Worm (Caenorhabditis elegans): Measurements from ENCODE around the gene faah-4.

ce11 chrIII:11853533-11853932 is 56.1 kb downstream of the faah-4 start:
- TF ChIP-seq Y53F4B.3 (GFP tag; IDR thresholded peaks at IDR 0.05) = no peak
- no peak for TF ChIP-seq nfya-1 (tag; optimal IDR thresholded peaks at IDR 0.05; ENCODE audit: borderline replicate concordance, insufficient read depth)
- TF ChIP-seq mel-28 (tag; optimal IDR thresholded peaks at IDR 0.05; ENCODE audit: borderline replicate concordance) = no peak
- no peak for TF ChIP-seq F10E7.11 (tag; optimal IDR thresholded peaks at IDR 0.05)
- no peak for TF ChIP-seq zim-3 (tag; optimal IDR thresholded peaks at IDR 0.05)
- TF ChIP-seq efl-1 (GFP tag; optimal IDR thresholded peaks at IDR 0.05) = no peak
- no peak for TF ChIP-seq madf-8 (GFP tag; conservative IDR thresholded peaks at IDR 0.05)
- no peak for TF ChIP-seq K11D2.4 (GFP tag; IDR thresholded peaks at IDR 0.05)
- no peak for TF ChIP-seq rpc-1 (optimal IDR thresholded peaks at IDR 0.05)
- TF ChIP-seq rpc-1 (tag; optimal IDR thresholded peaks at IDR 0.05) = no peak
- TF ChIP-seq ama-1 (optimal IDR thresholded peaks at IDR 0.05) = no peak
- no peak for TF ChIP-seq ama-1 (GFP tag; optimal IDR thresholded peaks at IDR 0.05)

All from whole organism, young adult.